Worm (Caenorhabditis elegans) whole organism, early embryonic: ENCODE measurements around the gene K08D12.8.

Source experiments
- B0310.2 ChIP-seq: sonication (generic microtip); optimal IDR thresholded peaks from 2 replicates; lab custom pipeline; 2016; ENCODE audit warnings: mild to moderate bottlenecking, missing genetic modification characterization, missing compliant biosample characterization
- F13C5.2 ChIP-seq: sonication (generic microtip); optimal IDR thresholded peaks from 2 replicates; lab custom pipeline; 2017; ENCODE audit warnings: mild to moderate bottlenecking, missing genetic modification characterization, inconsistent platforms, missing compliant biosample characterization
- aly-1 ChIP-seq: sonication (generic microtip); optimal IDR thresholded peaks from 2 replicates; lab custom pipeline; 2016; ENCODE audit warnings: missing genetic modification characterization, missing compliant biosample characterization
- ama-1 ChIP-seq: fragments of 150-350 bp; optimal IDR thresholded peaks from 2 replicates; lab custom pipeline; 2014
- ceh-13 ChIP-seq: fragments of 200-800 bp; sonication (Bioruptor generic); optimal IDR thresholded peaks from 2 replicates; lab custom pipeline; 2018; ENCODE audit warnings: mild to moderate bottlenecking, missing genetic modification characterization, missing compliant biosample characterization
- ceh-36 ChIP-seq: sonication (generic microtip); optimal IDR thresholded peaks from 2 replicates; lab custom pipeline; 2016; ENCODE audit warnings: missing genetic modification characterization, inconsistent platforms, missing compliant biosample characterization
- ets-7 ChIP-seq: sonication (generic microtip); optimal IDR thresholded peaks from 2 replicates; lab custom pipeline; 2016; ENCODE audit warnings: missing genotype, missing genetic modification characterization, missing compliant biosample characterization
- flt-1 ChIP-seq: fragments of 200-800 bp; sonication (Bioruptor generic); IDR thresholded peaks from 2 replicates; pipeline ENCODE4 v1.3.6; 2022; ENCODE audit warnings: missing genetic modification characterization, missing compliant biosample characterization
- hmbx-1 ChIP-seq: sonication (generic microtip); optimal IDR thresholded peaks from 2 replicates; lab custom pipeline; 2016; ENCODE audit warnings: mild to moderate bottlenecking, missing genetic modification characterization, missing compliant biosample characterization
- hmg-4 ChIP-seq: fragments of 200-800 bp; sonication (Bioruptor generic); optimal IDR thresholded peaks from 2 replicates; lab custom pipeline; 2018; ENCODE audit warnings: mild to moderate bottlenecking, missing genetic modification characterization, missing compliant biosample characterization
- hnd-1 ChIP-seq: sonication (generic microtip); optimal IDR thresholded peaks from 2 replicates; lab custom pipeline; 2016; ENCODE audit warnings: missing genetic modification characterization, missing compliant biosample characterization
- pes-1 ChIP-seq: fragments of 200-800 bp; sonication (Bioruptor generic); IDR thresholded peaks from 2 replicates; pipeline ENCODE4 v1.3.6; 2022; ENCODE audit warnings: missing genetic modification reagents, missing genetic modification characterization, missing compliant biosample characterization
- scrt-1 ChIP-seq: fragments of 200-800 bp; sonication (Bioruptor generic); IDR thresholded peaks from 2 replicates; pipeline ENCODE4 v1.3.6; 2022; ENCODE audit warnings: missing genetic modification characterization, missing compliant biosample characterization
- sea-1 ChIP-seq: fragments of 200-800 bp; sonication (Bioruptor generic); conservative IDR thresholded peaks from 2 replicates; pipeline ENCODE4 v1.3.6; 2022; ENCODE audit warnings: missing genetic modification characterization, missing compliant biosample characterization
- tbx-11 ChIP-seq: fragments of 200-800 bp; sonication (Bioruptor generic); IDR thresholded peaks from 2 replicates; pipeline ENCODE4 v1.3.6; 2022; ENCODE audit warnings: missing genetic modification characterization, missing compliant biosample characterization
- tbx-37 ChIP-seq: fragments of 200-800 bp; sonication (Bioruptor generic); conservative IDR thresholded peaks from 2 replicates; pipeline ENCODE4 v1.3.6; 2022; ENCODE audit warnings: missing genetic modification reagents, missing genetic modification characterization, missing compliant biosample characterization
- tra-4 ChIP-seq: sonication (generic microtip); optimal IDR thresholded peaks from 2 replicates; lab custom pipeline; 2017; ENCODE audit warnings: missing genetic modification characterization, missing compliant biosample characterization

The K08D12.8 gene

ce11 chrIV:1720474-1720873, 5.5 kb upstream of the K08D12.8 start, which contains the start of gene epic-2:
Gene epic-2 (plus strand): TSS chrIV:1720790.
- TF ChIP-seq ets-7 (tag; lab: Kevin White, UChicago) = no peak
- no peak for TF ChIP-seq tbx-37 (GFP tag; lab: Robert Waterston, UW)
- TF ChIP-seq scrt-1 (GFP tag; lab: Robert Waterston, UW) = no peak
- TF ChIP-seq aly-1 = no peak

DNA sequence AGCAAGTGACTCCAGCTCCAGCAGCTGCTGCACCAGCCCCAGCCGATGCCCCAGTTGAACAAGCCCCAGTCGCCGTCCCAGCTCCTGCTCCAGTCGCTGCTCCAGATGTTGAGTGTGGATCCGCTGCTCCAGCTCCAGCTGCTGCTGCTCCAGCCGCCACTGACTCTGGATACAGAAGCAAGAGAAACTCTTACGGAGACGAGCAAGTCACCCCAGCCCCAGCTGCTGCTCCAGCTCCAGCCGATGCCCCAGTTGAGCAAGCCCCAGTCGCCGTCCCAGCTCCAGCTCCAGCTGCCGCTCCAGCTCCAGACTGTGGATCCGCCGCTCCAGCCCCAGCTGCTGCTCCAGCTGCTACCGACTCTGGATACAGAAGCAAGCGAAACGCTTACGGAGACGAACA, 4.4 kb upstream of the K08D12.8 start:
- TF ChIP-seq flt-1 (GFP tag; lab: Robert Waterston, UW) (peak; percentile 43; the same call in 1 of the 2 replicates), scrt-1 (GFP tag; lab: Robert Waterston, UW) (no peak), hmg-4 (GFP tag; lab: Kevin White, UChicago) (no peak)

- TF ChIP-seq pes-1 (GFP tag; lab: Robert Waterston, UW) = peak; percentile 48; the same call in 1 of the 2 replicates
Measured at ce11 chrIV:1722463-1722862, 3.5 kb upstream of the K08D12.8 start.

DNA sequence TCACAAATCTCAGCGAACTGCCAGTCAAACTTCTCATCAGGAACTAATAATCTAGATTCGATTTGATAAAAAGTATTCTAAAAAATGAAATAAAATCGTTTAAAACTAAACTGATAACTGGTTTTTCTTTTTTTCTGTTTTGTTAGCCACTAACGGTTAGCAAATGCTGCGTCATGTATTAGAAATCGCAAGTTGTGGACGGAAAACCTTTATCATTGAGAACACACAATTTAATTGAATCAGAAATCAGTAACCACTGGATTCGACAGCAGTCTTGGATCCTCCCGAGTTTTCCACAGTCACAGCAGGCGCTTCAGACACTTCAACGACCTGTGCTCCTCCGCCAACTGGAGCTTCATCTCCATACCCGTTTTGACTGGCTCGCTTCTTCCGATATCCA, 3.0 kb upstream of the K08D12.8 start:
- no peak for TF ChIP-seq tbx-11
- TF ChIP-seq pes-1 (GFP tag; lab: Robert Waterston, UW) = no peak
- no peak for TF ChIP-seq tra-4 (tag; lab: Kevin White, UChicago)

DNA sequence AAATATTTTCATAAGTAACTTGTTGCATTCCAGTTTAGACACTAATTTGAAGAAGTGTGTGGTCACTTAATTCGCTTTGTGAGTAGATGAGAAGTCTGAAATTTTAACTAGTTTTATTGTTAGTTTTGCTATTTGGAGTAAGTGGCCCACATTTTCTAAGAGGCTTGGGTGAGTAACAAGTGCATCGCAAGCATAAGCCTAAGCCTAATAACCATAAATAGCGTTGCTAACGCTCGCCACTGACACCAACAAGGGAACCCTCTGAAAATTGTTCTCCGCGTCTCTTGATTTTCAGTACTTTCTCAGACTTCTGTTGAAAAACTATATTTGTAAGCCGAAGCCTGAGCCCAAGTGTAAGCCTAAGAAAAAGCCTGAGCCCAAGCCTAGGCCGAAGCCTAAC, 1.7 kb upstream of the K08D12.8 start, which contains the start of gene epic-3:
Gene epic-3 (minus strand): TSS at position 101 of the 400 bp plus-strand sequence.
- TF ChIP-seq flt-1 (GFP tag; lab: Robert Waterston, UW) = no peak
- no peak for TF ChIP-seq hmbx-1 (tag; lab: Kevin White, UChicago)
- TF ChIP-seq hmg-4 (GFP tag; lab: Kevin White, UChicago) = no peak
- TF ChIP-seq ceh-13 (GFP tag; lab: Kevin White, UChicago) = no peak
- no peak for TF ChIP-seq ceh-36 (tag; lab: Kevin White, UChicago)
- no peak for TF ChIP-seq ets-7 (tag; lab: Kevin White, UChicago)
- TF ChIP-seq ama-1 = no peak
- no peak for TF ChIP-seq sea-1
- no peak for TF ChIP-seq hnd-1 (tag; lab: Kevin White, UChicago)
- TF ChIP-seq scrt-1 (GFP tag; lab: Robert Waterston, UW) = no peak
- TF ChIP-seq tbx-11 = no peak
- TF ChIP-seq tbx-37 (GFP tag; lab: Robert Waterston, UW) = no peak
- no peak for TF ChIP-seq F13C5.2 (tag; lab: Kevin White, UChicago)
- no peak for TF ChIP-seq pes-1 (GFP tag; lab: Robert Waterston, UW)
- no peak for TF ChIP-seq tra-4 (tag; lab: Kevin White, UChicago)
- no peak for TF ChIP-seq aly-1

DNA sequence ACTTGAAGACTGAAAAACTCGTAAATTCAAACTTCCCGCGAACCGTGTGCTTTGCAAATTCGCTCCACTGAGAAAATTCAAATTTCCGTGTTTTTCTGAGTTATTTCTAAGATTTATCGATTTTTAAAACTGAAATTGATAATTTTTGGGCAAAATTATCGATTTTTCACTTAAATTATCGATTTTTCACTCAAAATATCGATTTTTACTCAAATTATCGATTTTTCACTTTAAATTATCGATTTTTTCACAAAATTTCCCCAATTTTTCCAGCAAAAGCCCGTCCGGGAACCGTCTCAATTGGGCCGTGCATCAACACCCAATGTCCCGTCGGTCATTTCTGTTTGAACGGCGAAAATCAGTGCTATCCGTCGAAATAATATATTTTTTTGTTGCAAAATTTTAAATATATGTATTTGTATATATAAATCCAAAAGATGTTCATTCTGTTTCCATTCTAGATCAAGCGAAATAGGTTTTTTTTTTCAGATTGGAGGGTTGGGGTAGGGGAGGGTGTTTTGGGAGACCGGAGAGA, 1.6 kb downstream of the K08D12.8 start:
- TF ChIP-seq hmg-4 (GFP tag; lab: Kevin White, UChicago) (no peak), tra-4 (tag; lab: Kevin White, UChicago) (no peak), hnd-1 (tag; lab: Kevin White, UChicago) (no peak), aly-1 (no peak), ets-7 (tag; lab: Kevin White, UChicago) (no peak), sea-1 (no peak)

- TF ChIP-seq tra-4 (tag; lab: Kevin White, UChicago) = no peak
- TF ChIP-seq hmg-4 (GFP tag; lab: Kevin White, UChicago) = peak; percentile 28
- peak; percentile 27 for TF ChIP-seq F13C5.2 (tag; lab: Kevin White, UChicago)
Measured at ce11 chrIV:1738324-1738730, 12.3 kb downstream of the K08D12.8 start.

ce11 chrIV:1738892-1739291, 12.9 kb downstream of the K08D12.8 start:
- no peak for TF ChIP-seq aly-1
- no peak for TF ChIP-seq hmg-4 (GFP tag; lab: Kevin White, UChicago)
- TF ChIP-seq ceh-13 (GFP tag; lab: Kevin White, UChicago) = no peak
- TF ChIP-seq sea-1 = no peak
- TF ChIP-seq ama-1 = no peak
- TF ChIP-seq hmbx-1 (tag; lab: Kevin White, UChicago) = no peak
- no peak for TF ChIP-seq scrt-1 (GFP tag; lab: Robert Waterston, UW)
- no peak for TF ChIP-seq tra-4 (tag; lab: Kevin White, UChicago)

DNA sequence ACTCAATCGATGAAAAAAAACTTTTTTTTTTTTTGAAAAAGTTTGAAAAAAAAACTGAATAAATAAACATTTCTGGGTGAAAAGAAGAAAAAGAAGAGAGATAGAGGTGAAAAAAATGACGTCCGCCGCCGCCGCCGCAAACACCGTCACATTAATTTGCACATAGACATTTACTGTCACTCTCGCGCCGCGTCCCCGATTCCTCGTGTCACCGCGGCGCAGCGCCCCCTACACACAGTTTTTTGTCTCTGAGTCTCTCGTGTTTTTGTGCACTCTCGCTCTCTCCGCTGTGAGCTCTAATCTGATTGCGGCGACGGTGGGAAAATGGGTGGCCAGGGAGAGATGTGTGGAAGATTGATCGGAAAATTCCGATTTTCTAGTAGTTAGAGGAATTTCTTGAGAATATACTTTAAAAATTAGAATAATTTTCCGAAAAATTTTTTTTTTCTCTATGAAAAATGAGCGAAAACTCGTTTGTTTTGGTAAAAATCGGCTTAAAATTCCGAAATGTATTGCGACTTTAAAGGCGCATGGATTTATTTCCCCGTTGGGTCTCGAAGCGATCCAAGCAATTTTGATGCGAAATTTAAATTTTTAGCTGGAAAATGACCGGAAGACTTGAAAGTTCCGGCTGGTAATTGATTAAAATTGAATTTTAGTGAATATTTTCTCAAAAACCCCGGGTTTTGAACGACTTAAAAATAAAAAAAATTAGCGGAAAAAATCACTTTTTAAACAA, 13.5 kb downstream of the K08D12.8 start:
- no peak for TF ChIP-seq sea-1
- no peak for TF ChIP-seq B0310.2 (tag; lab: Kevin White, UChicago)
- TF ChIP-seq tbx-37 (GFP tag; lab: Robert Waterston, UW) = no peak
- TF ChIP-seq flt-1 (GFP tag; lab: Robert Waterston, UW) = no peak
- TF ChIP-seq ets-7 (tag; lab: Kevin White, UChicago) = no peak
